Worm (Caenorhabditis elegans): Measurements from ENCODE around the gene tag-115.

Gene tag-115

DNA sequence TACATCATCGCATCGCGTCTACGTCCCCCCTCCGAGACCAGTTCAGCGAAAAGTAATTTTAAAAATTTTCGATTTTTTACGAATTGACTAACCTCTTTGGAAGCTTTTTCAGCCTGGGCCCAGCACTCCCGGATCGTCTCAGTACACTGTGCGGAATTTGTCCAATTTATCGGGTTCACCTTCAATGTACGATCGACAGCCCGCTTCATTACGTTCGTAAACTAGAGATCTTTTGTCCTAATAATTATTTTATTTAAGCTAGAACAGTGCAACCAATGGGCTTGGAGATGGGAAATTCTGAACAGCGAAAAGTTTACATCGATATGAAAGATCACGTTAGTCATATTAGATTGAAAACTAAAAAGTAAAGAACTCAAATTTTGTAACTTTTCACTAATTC, 2.1 kb upstream of the tag-115 start:
- no peak for TF ChIP-seq nhr-2 (tag; optimal IDR thresholded peaks at IDR 0.05)
- no peak for TF ChIP-seq snpc-4 (tag; optimal IDR thresholded peaks at IDR 0.05)
- no peak for TF ChIP-seq zip-8 (tag; optimal IDR thresholded peaks at IDR 0.05)
- no peak for TF ChIP-seq flh-1 (GFP tag; optimal IDR thresholded peaks at IDR 0.05)
- TF ChIP-seq lin-32 (GFP tag; optimal IDR thresholded peaks at IDR 0.05) = no peak

DNA sequence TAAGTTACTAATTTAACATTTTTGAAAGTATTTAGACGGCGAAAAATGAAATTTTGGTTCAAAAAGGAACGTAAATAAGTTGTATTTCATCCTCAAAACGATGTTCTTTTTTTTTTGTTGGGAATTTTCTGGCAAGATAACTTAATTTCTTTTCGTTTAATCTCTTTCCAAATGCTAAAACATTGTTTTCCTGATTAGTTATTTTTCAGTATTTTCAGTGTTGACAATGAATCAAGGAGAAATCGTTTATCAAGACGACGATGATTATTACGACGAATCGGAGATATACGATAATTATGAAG, 1.6 kb upstream of the tag-115 start, which contains the start of gene lin-54:
Gene lin-54 (plus strand): TSS at position 203 of the 302 bp plus-strand sequence.
- TF ChIP-seq ceh-43 (GFP tag; optimal IDR thresholded peaks at IDR 0.05) = no peak
- no peak for TF ChIP-seq unc-39 (tag; optimal IDR thresholded peaks at IDR 0.05)
- TF ChIP-seq tbx-8 (GFP tag; optimal IDR thresholded peaks at IDR 0.05) = no peak
- no peak for TF ChIP-seq mls-2 (tag; optimal IDR thresholded peaks at IDR 0.05)
- no peak for TF ChIP-seq ceh-39 (tag; optimal IDR thresholded peaks at IDR 0.05)
- no peak for TF ChIP-seq nhr-76 (tag; optimal IDR thresholded peaks at IDR 0.05)
- TF ChIP-seq elt-1 (tag; optimal IDR thresholded peaks at IDR 0.05; ENCODE audit: borderline replicate concordance, insufficient read depth) = no peak
- TF ChIP-seq flh-1 (GFP tag; optimal IDR thresholded peaks at IDR 0.05) = no peak
- no peak for TF ChIP-seq hlh-1 (tag; optimal IDR thresholded peaks at IDR 0.05)
- no peak for TF ChIP-seq unc-120 (tag; optimal IDR thresholded peaks at IDR 0.05; ENCODE audit: poor library complexity, severe bottlenecking)
- no peak for TF ChIP-seq ztf-11 (tag; optimal IDR thresholded peaks at IDR 0.05)
- TF ChIP-seq blmp-1 (tag; optimal IDR thresholded peaks at IDR 0.05) = no peak

DNA sequence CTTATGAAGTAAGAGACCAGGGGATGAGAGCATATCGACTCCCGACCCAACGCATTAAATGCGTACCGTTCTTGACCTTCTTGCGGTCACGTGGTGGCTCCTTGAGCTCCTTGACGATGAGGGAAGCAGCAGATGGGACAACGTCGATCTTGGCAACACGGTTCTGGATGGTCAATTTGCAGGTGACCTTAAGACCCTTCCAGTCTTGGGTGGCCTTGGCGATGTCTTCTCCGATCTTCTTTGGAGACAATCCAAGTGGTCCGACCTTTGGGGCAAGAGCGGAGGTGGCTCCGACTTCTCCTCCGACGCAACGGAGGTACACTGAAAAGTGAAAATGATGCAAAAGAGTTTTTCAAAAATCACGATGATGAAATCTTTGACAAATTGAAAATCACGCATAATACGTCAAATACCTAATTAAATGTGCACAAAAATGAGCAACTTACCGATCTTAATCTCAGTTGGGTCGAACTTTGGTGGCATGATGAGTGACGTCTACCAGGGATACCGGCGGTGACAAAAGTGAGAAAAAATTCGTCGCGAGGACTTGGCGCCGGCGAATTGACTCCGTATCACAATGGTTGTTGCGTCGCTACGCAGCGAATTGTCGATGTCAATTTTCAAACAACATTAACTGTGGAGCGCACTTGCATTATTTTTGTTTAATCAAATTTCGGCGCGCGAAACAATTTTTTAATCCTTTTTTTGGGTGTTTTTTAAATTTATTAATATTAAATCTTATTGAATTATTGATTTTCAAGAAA, 1.0 kb upstream of the tag-115 start, which contains the start of gene rpl-12:
Gene rpl-12 (minus strand): TSS at position 574 of the 764 bp plus-strand sequence.
- peak; percentile 75 for TF ChIP-seq ztf-11 (tag; optimal IDR thresholded peaks at IDR 0.05)
- TF ChIP-seq lin-13 (tag; optimal IDR thresholded peaks at IDR 0.05) = peak; percentile 96
- TF ChIP-seq unc-62 (GFP tag; optimal IDR thresholded peaks at IDR 0.05) = peak; percentile 94
- TF ChIP-seq M03D4.4 (tag; optimal IDR thresholded peaks at IDR 0.05) = peak; percentile 74
- TF ChIP-seq zip-8 (tag; optimal IDR thresholded peaks at IDR 0.05) = peak; percentile 54
- TF ChIP-seq unc-120 (tag; optimal IDR thresholded peaks at IDR 0.05; ENCODE audit: poor library complexity, severe bottlenecking) = peak; percentile 75
- no peak for TF ChIP-seq nhr-28 (tag; optimal IDR thresholded peaks at IDR 0.05)
- TF ChIP-seq nhr-12 (tag; optimal IDR thresholded peaks at IDR 0.05) = peak; percentile 75
- peak; percentile 3 for TF ChIP-seq lin-32 (GFP tag; optimal IDR thresholded peaks at IDR 0.05)
- TF ChIP-seq ces-1 (GFP tag; optimal IDR thresholded peaks at IDR 0.05) = peak; percentile 100
- peak; percentile 99 for TF ChIP-seq pha-4 (tag; optimal IDR thresholded peaks at IDR 0.05)
- peak; percentile 84 for TF ChIP-seq cnd-1 (tag; optimal IDR thresholded peaks at IDR 0.05)
- peak; percentile 84 for TF ChIP-seq elt-3 (tag; optimal IDR thresholded peaks at IDR 0.05)
- peak; percentile 71 for TF ChIP-seq hlh-1 (tag; optimal IDR thresholded peaks at IDR 0.05)
- no peak for TF ChIP-seq nhr-76 (tag; optimal IDR thresholded peaks at IDR 0.05)
- peak; percentile 52 for TF ChIP-seq blmp-1 (tag; optimal IDR thresholded peaks at IDR 0.05)
- TF ChIP-seq ham-2 (GFP tag; optimal IDR thresholded peaks at IDR 0.05) = peak; percentile 23
- peak; percentile 89 for TF ChIP-seq sptf-1 (tag; optimal IDR thresholded peaks at IDR 0.05)
- no peak for TF ChIP-seq bed-3 (GFP tag; optimal IDR thresholded peaks at IDR 0.05)
- peak; percentile 97 for TF ChIP-seq nhr-237 (tag; optimal IDR thresholded peaks at IDR 0.05)
- TF ChIP-seq drap-1 (GFP tag; optimal IDR thresholded peaks at IDR 0.05) = peak; percentile 80
- TF ChIP-seq snpc-4 (tag; optimal IDR thresholded peaks at IDR 0.05) = no peak
- peak; percentile 92 for TF ChIP-seq lsy-2 (tag; optimal IDR thresholded peaks at IDR 0.05)
- TF ChIP-seq mep-1 (tag; optimal IDR thresholded peaks at IDR 0.05) = peak; percentile 99
- TF ChIP-seq mab-5 (tag; optimal IDR thresholded peaks at IDR 0.05) = peak; percentile 83
- TF ChIP-seq ceh-83 (GFP tag; optimal IDR thresholded peaks at IDR 0.05) = peak; percentile 67
- TF ChIP-seq ceh-43 (GFP tag; optimal IDR thresholded peaks at IDR 0.05) = peak; percentile 67
- peak; percentile 75 for TF ChIP-seq unc-39 (tag; optimal IDR thresholded peaks at IDR 0.05)
- peak; percentile 75 for TF ChIP-seq mls-2 (tag; optimal IDR thresholded peaks at IDR 0.05)
- TF ChIP-seq tbx-8 (GFP tag; optimal IDR thresholded peaks at IDR 0.05) = peak; percentile 45
- TF ChIP-seq sem-2 (GFP tag; optimal IDR thresholded peaks at IDR 0.05) = no peak
- TF ChIP-seq elt-1 (tag; optimal IDR thresholded peaks at IDR 0.05; ENCODE audit: borderline replicate concordance, insufficient read depth) = no peak
- peak; percentile 94 for TF ChIP-seq ceh-39 (tag; optimal IDR thresholded peaks at IDR 0.05)
- TF ChIP-seq nhr-2 (tag; optimal IDR thresholded peaks at IDR 0.05) = no peak
- no peak for TF ChIP-seq flh-1 (GFP tag; optimal IDR thresholded peaks at IDR 0.05)
